Worm (Caenorhabditis elegans) whole organism, L4 larva: ENCODE data around the gene R07B7.2.

ENCODE experiments used
- F26F4.8 ChIP-seq: fragments of 200-800 bp; sonication (Bioruptor generic); conservative IDR thresholded peaks from 2 replicates; pipeline ENCODE4 v1.3.6; 2022; ENCODE audit warnings: missing genetic modification characterization, missing compliant biosample characterization
- F37D6.2 ChIP-seq: sonication (generic microtip); optimal IDR thresholded peaks from 2 replicates; lab custom pipeline; 2016; ENCODE audit warnings: mild to moderate bottlenecking, missing genetic modification characterization, missing compliant biosample characterization
- T26A8.4 ChIP-seq: fragments of 200-800 bp; sonication (Bioruptor generic); IDR thresholded peaks from 2 replicates; pipeline ENCODE4 v1.3.6; 2022; ENCODE audit warnings: missing genetic modification characterization, missing compliant biosample characterization
- Y48G9A.11 ChIP-seq: fragments of 200-800 bp; sonication (Bioruptor generic); IDR thresholded peaks from 2 replicates; pipeline ENCODE4 v1.3.6; 2022; ENCODE audit warnings: missing genetic modification reagents, missing genetic modification characterization, missing compliant biosample characterization
- aha-1 ChIP-seq: fragments of 150-350 bp; peaks from one replicate; lab custom pipeline; 2014; ENCODE audit warnings: missing biosample characterization, missing genetic modification characterization
- ceh-20 ChIP-seq: fragments of 200-800 bp; sonication (Bioruptor generic); IDR thresholded peaks from 2 replicates; pipeline ENCODE4 v1.3.6; 2022; ENCODE audit warnings: missing genetic modification reagents, missing genetic modification characterization, missing compliant biosample characterization
- ceh-32 ChIP-seq: sonication (generic microtip); optimal IDR thresholded peaks from 2 replicates; lab custom pipeline; 2016; ENCODE audit warnings: mild to moderate bottlenecking, missing genetic modification characterization, missing compliant biosample characterization; ENCODE audit not compliant: poor library complexity
- ceh-82 ChIP-seq: sonication (generic microtip); optimal IDR thresholded peaks from 2 replicates; lab custom pipeline; 2017; ENCODE audit warnings: missing biosample characterization, missing genetic modification characterization
- ces-1 ChIP-seq: fragments of 150-350 bp; sonication (generic microtip); optimal IDR thresholded peaks from 4 replicates; lab custom pipeline; 2014; ENCODE audit warnings: missing biosample characterization, missing genetic modification reagents, missing genetic modification characterization
- ctbp-1 ChIP-seq: fragments of 200-800 bp; sonication (Bioruptor generic); IDR thresholded peaks from 2 replicates; pipeline ENCODE4 v1.3.6; 2022; ENCODE audit warnings: missing genetic modification reagents, missing genetic modification characterization, missing compliant biosample characterization
- daf-16 ChIP-seq, 3 experiments: sonication (generic microtip); optimal IDR thresholded peaks; 2 replicates each; lab custom pipeline; 2016 to 2017; ENCODE audit warnings: missing genetic modification characterization in 3 of 3, missing genetic modification reagents in 3 of 3, mild to moderate bottlenecking in 2 of 3, missing compliant biosample characterization in 2 of 3, missing biosample characterization in 1 of 3, moderate library complexity in 1 of 3
- dmd-8 ChIP-seq: fragments of 200-800 bp; sonication (Bioruptor generic); IDR thresholded peaks from 2 replicates; pipeline ENCODE4 v1.3.6; 2022; ENCODE audit warnings: missing genetic modification characterization, missing compliant biosample characterization
- dmd-9 ChIP-seq: fragments of 200-800 bp; sonication (Bioruptor generic); IDR thresholded peaks from 2 replicates; pipeline ENCODE4 v1.3.6; 2022; ENCODE audit warnings: missing genetic modification reagents, missing genetic modification characterization, missing compliant biosample characterization
- fkh-10 ChIP-seq: fragments of 150-350 bp; optimal IDR thresholded peaks from 2 replicates; lab custom pipeline; 2014; ENCODE audit warnings: missing biosample characterization, missing genetic modification reagents, missing genetic modification characterization
- hif-1 ChIP-seq, 2 experiments: sonication (generic microtip); optimal IDR thresholded peaks; 2 replicates each; lab custom pipeline; 2016 to 2017; ENCODE audit warnings: missing compliant biosample characterization in 2 of 2, missing genetic modification characterization in 2 of 2, missing genetic modification reagents in 2 of 2, missing genotype in 2 of 2, mild to moderate bottlenecking in 1 of 2
- hlh-11 ChIP-seq: fragments of 200-800 bp; sonication (Bioruptor generic); optimal IDR thresholded peaks from 2 replicates; lab custom pipeline; 2018; ENCODE audit warnings: mild to moderate bottlenecking, missing genetic modification characterization, missing compliant biosample characterization
- hlh-30 ChIP-seq: sonication (generic microtip); optimal IDR thresholded peaks from 2 replicates; lab custom pipeline; 2017; ENCODE audit warnings: antibody characterized with exemption, mild to moderate bottlenecking, missing genetic modification characterization, missing compliant biosample characterization; ENCODE audit not compliant: insufficient read depth
- hmg-1.1 ChIP-seq: fragments of 200-800 bp; sonication (Bioruptor generic); IDR thresholded peaks from 2 replicates; pipeline ENCODE4 v1.3.6; 2022; ENCODE audit warnings: missing genetic modification reagents, missing genetic modification characterization, missing compliant biosample characterization
- lin-13 ChIP-seq: fragments of 150-350 bp; optimal IDR thresholded peaks from 2 replicates; lab custom pipeline; 2014; ENCODE audit warnings: missing biosample characterization, missing genetic modification reagents, missing genetic modification characterization
- lin-29 ChIP-seq: fragments of 200-800 bp; sonication (Bioruptor generic); IDR thresholded peaks from 2 replicates; pipeline ENCODE4 v1.3.6; 2022; ENCODE audit warnings: missing genetic modification reagents, missing genetic modification characterization, missing compliant biosample characterization
- lir-3 ChIP-seq: sonication (generic microtip); optimal IDR thresholded peaks from 2 replicates; lab custom pipeline; 2016; ENCODE audit warnings: mild to moderate bottlenecking, missing genetic modification characterization, missing compliant biosample characterization
- lsy-2 ChIP-seq, 2 experiments: fragments of 150-350 bp in 1 of 2; sonication (generic microtip) in 1 of 2; optimal IDR thresholded peaks; 2 replicates each; lab custom pipeline; 2014 to 2017; ENCODE audit warnings: missing biosample characterization in 2 of 2, missing genetic modification characterization in 2 of 2
- mdl-1 ChIP-seq, 2 experiments: fragments of 150-350 bp in 1 of 2; sonication (generic microtip) in 1 of 2; optimal IDR thresholded peaks; 2 replicates each; lab custom pipeline; 2014 to 2017; ENCODE audit warnings: missing biosample characterization in 2 of 2, missing genetic modification characterization in 2 of 2
- mep-1 ChIP-seq: fragments of 150-350 bp; sonication (generic microtip); optimal IDR thresholded peaks from 3 replicates; lab custom pipeline; 2014; ENCODE audit warnings: missing biosample characterization, missing genetic modification characterization
- mxl-3 ChIP-seq: fragments of 200-800 bp; sonication (Bioruptor generic); optimal IDR thresholded peaks from 2 replicates; lab custom pipeline; 2018; ENCODE audit warnings: mild to moderate bottlenecking, missing genetic modification characterization, missing compliant biosample characterization
- nhr-11 ChIP-seq: fragments of 150-350 bp; optimal IDR thresholded peaks from 2 replicates; lab custom pipeline; 2014; ENCODE audit warnings: missing biosample characterization, missing genetic modification characterization
- nhr-41 ChIP-seq: fragments of 200-800 bp; sonication (Bioruptor generic); IDR thresholded peaks from 2 replicates; pipeline ENCODE4 v1.3.6; 2022; ENCODE audit warnings: missing genetic modification reagents, missing genetic modification characterization, missing compliant biosample characterization
- nhr-77 ChIP-seq: fragments of 150-350 bp; optimal IDR thresholded peaks from 2 replicates; lab custom pipeline; 2014; ENCODE audit warnings: missing biosample characterization, missing genetic modification characterization
- rbr-2 ChIP-seq: sonication (generic microtip); optimal IDR thresholded peaks from 2 replicates; lab custom pipeline; 2016; ENCODE audit warnings: missing genotype, missing genetic modification characterization, missing compliant biosample characterization
- set-16 ChIP-seq: fragments of 200-800 bp; sonication (Bioruptor generic); IDR thresholded peaks from 2 replicates; pipeline ENCODE4 v1.3.6; 2022; ENCODE audit warnings: missing genetic modification reagents, missing genetic modification characterization, missing compliant biosample characterization
- snpc-1.2 ChIP-seq: fragments of 200-800 bp; sonication (Bioruptor generic); IDR thresholded peaks from 2 replicates; pipeline ENCODE4 v1.3.6; 2022; ENCODE audit warnings: missing genetic modification reagents, missing genetic modification characterization, missing compliant biosample characterization
- unc-62 ChIP-seq, 3 experiments: fragments of 150-350 bp in 1 of 3; sonication (generic microtip); optimal IDR thresholded peaks in 2 of 3; peaks in 1 of 3; 1 replicate in 1 of 3; 2 replicates in 2 of 3; lab custom pipeline; 2014 to 2017; ENCODE audit warnings: missing biosample characterization in 3 of 3, missing genetic modification characterization in 3 of 3, missing genetic modification reagents in 3 of 3, missing genotype in 1 of 3
- ztf-11 ChIP-seq: fragments of 150-350 bp; optimal IDR thresholded peaks from 2 replicates; lab custom pipeline; 2014; ENCODE audit warnings: missing biosample characterization, missing genetic modification characterization
- ztf-7 ChIP-seq: fragments of 150-350 bp; optimal IDR thresholded peaks from 2 replicates; lab custom pipeline; 2014; ENCODE audit warnings: missing biosample characterization, missing genetic modification characterization

R07B7.2 gene

DNA sequence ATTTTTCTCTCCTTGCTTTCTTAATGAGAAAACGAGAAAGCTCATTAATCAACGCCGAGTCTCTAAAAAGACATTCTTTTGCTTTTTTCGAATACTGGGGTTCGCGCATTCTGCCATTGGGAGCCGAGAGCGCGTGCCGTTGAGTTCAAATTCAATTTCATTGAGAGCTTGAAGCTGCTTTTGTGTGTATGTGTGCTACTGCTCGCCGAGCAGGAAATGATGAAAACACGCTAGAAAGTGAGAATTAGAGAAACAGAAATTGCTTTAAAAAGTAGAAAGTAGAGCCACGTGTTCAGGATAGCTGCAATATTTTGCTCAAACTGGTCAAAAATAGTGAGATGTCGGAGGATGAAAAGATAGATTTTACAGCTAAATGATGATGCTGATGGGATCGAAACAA lies 33.9 kb downstream of the R07B7.2 start:
- peak; percentile 28 for TF ChIP-seq ceh-32 (tag; lab: Kevin White, UChicago)
- peak; percentile 40 for TF ChIP-seq mxl-3 (GFP tag; lab: Kevin White, UChicago)
- peak; percentile 18 for TF ChIP-seq mep-1 (tag; lab: Kevin White, UChicago)
- peak; percentile 3 for TF ChIP-seq F37D6.2 (tag; lab: Kevin White, UChicago)
- TF ChIP-seq aha-1, result peak; percentile 82
- peak in 1 of 2 experiments; percentile 3 for TF ChIP-seq daf-16 (GFP tag; optimal IDR thresholded peaks at IDR 0.05; lab: Kevin White, UChicago)
- TF ChIP-seq daf-16 (tag; optimal IDR thresholded peaks at IDR 0.05; lab: Kevin White, UChicago), result no peak
- TF ChIP-seq ces-1 (GFP tag; lab: Kevin White, UChicago), result peak; percentile 88
- no peak for TF ChIP-seq ztf-7 (tag; lab: Kevin White, UChicago)
- TF ChIP-seq fkh-10 (GFP tag; lab: Kevin White, UChicago), result peak; percentile 94
- peak; percentile 2 for TF ChIP-seq nhr-11 (tag; lab: Kevin White, UChicago)
- TF ChIP-seq hlh-30 (tag; lab: Kevin White, UChicago), result peak; percentile 64
- peak in 1 of 2 experiments; percentile 68 for TF ChIP-seq mdl-1 (tag; optimal IDR thresholded peaks at IDR 0.05; lab: Kevin White, UChicago)
- no peak for TF ChIP-seq ceh-82 (tag; lab: Kevin White, UChicago)
- no peak for TF ChIP-seq nhr-77 (tag; lab: Kevin White, UChicago)
- TF ChIP-seq ztf-11 (tag; lab: Kevin White, UChicago), result no peak
- no peak for TF ChIP-seq unc-62 (GFP tag; optimal IDR thresholded peaks at IDR 0.05 in 1 of 2; lab: Kevin White, UChicago)
- TF ChIP-seq unc-62 (tag; optimal IDR thresholded peaks at IDR 0.05; lab: Kevin White, UChicago), result no peak
- TF ChIP-seq lsy-2 (tag; optimal IDR thresholded peaks at IDR 0.05; lab: Kevin White, UChicago), result peak in 1 of 2 experiments; percentile 29
- no peak for TF ChIP-seq snpc-1.2
- peak; percentile 66; the same call in 1 of the 2 replicates for TF ChIP-seq ctbp-1 (GFP tag; lab: Robert Waterston, UW)
- peak in 1 of 2 experiments; percentile 2 for TF ChIP-seq hif-1 (tag; optimal IDR thresholded peaks at IDR 0.05; lab: Kevin White, UChicago)

- TF ChIP-seq T26A8.4 (GFP tag; lab: Robert Waterston, UW) (peak; percentile 29; the same call in 1 of the 2 replicates), ztf-7 (tag; lab: Kevin White, UChicago) (no peak), hlh-30 (tag; lab: Kevin White, UChicago) (peak; percentile 31), aha-1 (peak; percentile 98), ctbp-1 (GFP tag; lab: Robert Waterston, UW) (peak; percentile 79), lin-13 (GFP tag; lab: Kevin White, UChicago) (no peak), dmd-8 (GFP tag; lab: Robert Waterston, UW) (peak; percentile 59; the same call in 1 of the 2 replicates), F37D6.2 (tag; lab: Kevin White, UChicago) (peak; percentile 72), mdl-1 (tag; optimal IDR thresholded peaks at IDR 0.05; lab: Kevin White, UChicago) (no peak), hlh-11 (tag; lab: Kevin White, UChicago) (peak; percentile 3), Y48G9A.11 (GFP tag; lab: Robert Waterston, UW) (0 out of 2 replicates have a peak, but pooled peaks have one; percentile 5), nhr-41 (GFP tag; lab: Robert Waterston, UW) (no peak), dmd-9 (GFP tag; lab: Robert Waterston, UW) (0 out of 2 replicates have a peak, but pooled peaks have one; percentile 51), lin-29 (GFP tag; lab: Robert Waterston, UW) (no peak), unc-62 (GFP tag; optimal IDR thresholded peaks at IDR 0.05 in 1 of 2; lab: Kevin White, UChicago) (no peak), unc-62 (tag; optimal IDR thresholded peaks at IDR 0.05; lab: Kevin White, UChicago) (no peak), F26F4.8 (0 out of 2 replicates have a peak, but pooled peaks have one; percentile 36), fkh-10 (GFP tag; lab: Kevin White, UChicago) (peak; percentile 47), ceh-20 (GFP tag; lab: Robert Waterston, UW) (peak; percentile 28; the same call in 1 of the 2 replicates), lsy-2 (tag; optimal IDR thresholded peaks at IDR 0.05; lab: Kevin White, UChicago) (peak in 1 of 2 experiments; percentile 9), mep-1 (tag; lab: Kevin White, UChicago) (peak; percentile 5), set-16 (GFP tag; lab: Robert Waterston, UW) (peak; percentile 98), hmg-1.1 (GFP tag; lab: Robert Waterston, UW) (peak; percentile 64; the same call in 1 of the 2 replicates), nhr-11 (tag; lab: Kevin White, UChicago) (peak; percentile 2), rbr-2 (tag; lab: Kevin White, UChicago) (peak; percentile 47), lir-3 (peak; percentile 18)
These were observed 35.3 kb downstream of the R07B7.2 start for ce11 chrV:12024273-12024672.
